Worm (Caenorhabditis elegans) whole organism, L3 larva: ENCODE results near the gene Y68A4A.10.

Experiments used
- elt-1 ChIP-seq: fragments of 150-350 bp; optimal IDR thresholded peaks from 2 replicates; lab custom pipeline; 2014; ENCODE audit warnings: missing biosample characterization, missing genetic modification characterization
- elt-3 ChIP-seq, 3 experiments: fragments of 150-350 bp in 1 of 3; sonication (generic microtip) in 2 of 3; optimal IDR thresholded peaks; 2 replicates in 2 of 3; 4 replicates in 1 of 3; lab custom pipeline; 2014 to 2017; ENCODE audit warnings: missing biosample characterization in 3 of 3, missing genetic modification characterization in 3 of 3
- fos-1 ChIP-seq: fragments of 150-350 bp; optimal IDR thresholded peaks from 2 replicates; lab custom pipeline; 2014; ENCODE audit warnings: missing biosample characterization, missing genetic modification characterization
- nfya-1 ChIP-seq: sonication (generic microtip); optimal IDR thresholded peaks from 2 replicates; lab custom pipeline; 2017; ENCODE audit warnings: missing genetic modification characterization, mild to moderate bottlenecking, missing compliant biosample characterization, antibody characterized with exemption, moderate library complexity; ENCODE audit not compliant: insufficient read depth
- nhr-11 ChIP-seq: fragments of 150-350 bp; optimal IDR thresholded peaks from 2 replicates; lab custom pipeline; 2014; ENCODE audit warnings: missing biosample characterization, missing genetic modification characterization
- nhr-237 ChIP-seq: fragments of 150-350 bp; optimal IDR thresholded peaks from 2 replicates; lab custom pipeline; 2014; ENCODE audit warnings: missing biosample characterization, missing genetic modification characterization
- tbx-2 ChIP-seq: sonication (generic microtip); optimal IDR thresholded peaks from 2 replicates; lab custom pipeline; 2016; ENCODE audit warnings: mild to moderate bottlenecking, missing genetic modification characterization, missing compliant biosample characterization
- unc-39 ChIP-seq: sonication (generic microtip); optimal IDR thresholded peaks from 4 replicates; lab custom pipeline; 2017; ENCODE audit warnings: missing biosample characterization, missing genetic modification characterization
- zag-1 ChIP-seq: fragments of 150-350 bp; optimal IDR thresholded peaks from 2 replicates; lab custom pipeline; 2014; ENCODE audit warnings: missing biosample characterization, missing genetic modification characterization
- ztf-4 ChIP-seq: fragments of 150-350 bp; optimal IDR thresholded peaks from 2 replicates; lab custom pipeline; 2014; ENCODE audit warnings: missing biosample characterization, missing genetic modification characterization

DNA sequence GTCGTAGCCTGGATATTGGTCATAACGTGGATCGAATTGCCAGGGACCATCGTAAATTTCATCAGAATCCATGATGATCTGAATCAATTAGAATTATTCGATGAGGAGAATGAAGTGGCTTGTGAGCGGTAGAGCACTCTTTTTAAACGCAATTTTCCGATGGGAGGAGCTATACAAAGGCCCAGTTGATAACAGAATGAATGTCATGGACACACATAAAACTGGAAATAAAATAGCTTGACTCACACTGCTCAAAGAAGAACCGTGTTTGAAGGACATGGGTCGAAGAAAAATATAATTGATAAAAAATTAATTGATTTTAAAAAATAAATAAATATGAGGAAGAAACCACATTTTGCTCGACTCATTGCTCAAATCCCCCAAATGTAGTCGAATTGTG is 6.1 kb downstream of the Y68A4A.10 start, which contains the start of gene Y68A4A.13:
- TF ChIP-seq fos-1 (tag; lab: Kevin White, UChicago) (no peak), zag-1 (no peak), elt-3 (tag; optimal IDR thresholded peaks at IDR 0.05; lab: Kevin White, UChicago) (no peak), ztf-4 (tag; lab: Kevin White, UChicago) (no peak), elt-1 (no peak), unc-39 (no peak), nfya-1 (tag; lab: Kevin White, UChicago) (no peak), nhr-237 (no peak), tbx-2 (tag; lab: Kevin White, UChicago) (no peak), nhr-11 (tag; lab: Kevin White, UChicago) (no peak)
